ENCODE assay signal across 1 fruit fly cellular context in genomic region chrX:2296230-2297044, dm6.
TF ChIP-seq lines count a peak whose summit lies in the region.

No protein-coding gene starts in this region.

TF ChIP-seq in whole organism, embryonic, 481 proteins besides CTCF, POLR2A, EP300 and RAD21 (continued from another document and continues in another):
- peak; percentile 65 for TF ChIP-seq CG3995 (GFP tag; optimal IDR thresholded peaks at IDR 0.05; lab: Kevin White, UChicago)
- TF ChIP-seq CG17186 (GFP tag; optimal IDR thresholded peaks at IDR 0.05; lab: Kevin White, UChicago): peak; percentile 84
- peak; percentile 61; the same call in 1 of the 2 replicates for TF ChIP-seq Awh (GFP tag; IDR thresholded peaks at IDR 0.05; lab: Robert Waterston, UW)
- TF ChIP-seq Kr (GFP tag; optimal IDR thresholded peaks at IDR 0.05; lab: Kevin White, UChicago): no peak
- TF ChIP-seq row (GFP tag; IDR thresholded peaks at IDR 0.05; lab: Robert Waterston, UW): peak; percentile 94
- TF ChIP-seq CG6654 (GFP tag; optimal IDR thresholded peaks at IDR 0.05; lab: Kevin White, UChicago): peak; percentile 85
- TF ChIP-seq cas (GFP tag; IDR thresholded peaks at IDR 0.05; lab: Robert Waterston, UW): peak; percentile 52; the same call in 1 of the 2 replicates
- TF ChIP-seq HLHmδ (GFP tag; optimal IDR thresholded peaks at IDR 0.05; lab: Kevin White, UChicago): no peak
- peak; percentile 91 for TF ChIP-seq run (tag; optimal IDR thresholded peaks at IDR 0.05; lab: Kevin White, UChicago)
- peak in 1 of 2 experiments; percentile 94 for TF ChIP-seq Eip74EF (GFP tag; optimal IDR thresholded peaks at IDR 0.05; lab: Kevin White, UChicago)
- no peak for TF ChIP-seq fru (optimal IDR thresholded peaks at IDR 0.05; lab: Kevin White, UChicago)
- TF ChIP-seq CG43689 (GFP tag; IDR thresholded peaks at IDR 0.05; lab: Robert Waterston, UW): peak; percentile 71
- peak; percentile 94 for TF ChIP-seq CG13424 (tag; optimal IDR thresholded peaks at IDR 0.05; lab: Kevin White, UChicago)
- no peak for TF ChIP-seq cad (GFP tag; optimal IDR thresholded peaks at IDR 0.05; lab: Kevin White, UChicago)
- TF ChIP-seq zfh1 (GFP tag; IDR thresholded peaks at IDR 0.05; lab: Robert Waterston, UW): peak; percentile 74; the same call in 2 of the 3 replicates
- peak; percentile 70 for TF ChIP-seq Ada2b (GFP tag; IDR thresholded peaks at IDR 0.05; lab: Robert Waterston, UW)
- no peak for TF ChIP-seq hkb (optimal IDR thresholded peaks at IDR 0.05; lab: Kevin White, UChicago)
- peak; percentile 87 for TF ChIP-seq hkb (GFP tag; IDR thresholded peaks at IDR 0.05; lab: Robert Waterston, UW)
- TF ChIP-seq CoRest (tag; optimal IDR thresholded peaks at IDR 0.05; lab: Kevin White, UChicago): peak; percentile 97
- no peak for TF ChIP-seq peb (GFP tag; IDR thresholded peaks at IDR 0.05; lab: Robert Waterston, UW)
- TF ChIP-seq CG6689 (GFP tag; IDR thresholded peaks at IDR 0.05; lab: Robert Waterston, UW): peak; percentile 88
- peak; percentile 12 for TF ChIP-seq pzg (GFP tag; optimal IDR thresholded peaks at IDR 0.05; lab: Kevin White, UChicago)
- TF ChIP-seq unc-4 (GFP tag; IDR thresholded peaks at IDR 0.05; lab: Robert Waterston, UW; ENCODE audit: partially characterized antibody): no peak
- peak; percentile 96 for TF ChIP-seq CG10979 (tag; optimal IDR thresholded peaks at IDR 0.05; lab: Kevin White, UChicago)
- peak; percentile 59 for TF ChIP-seq Adf1 (GFP tag; IDR thresholded peaks at IDR 0.05; lab: Robert Waterston, UW)
- TF ChIP-seq CG12071 (GFP tag; optimal IDR thresholded peaks at IDR 0.05; lab: Kevin White, UChicago): peak; percentile 82
- peak; percentile 80 for TF ChIP-seq abd-A (tag; optimal IDR thresholded peaks at IDR 0.05; lab: Kevin White, UChicago)
- TF ChIP-seq B-H1 (GFP tag; IDR thresholded peaks at IDR 0.05; lab: Robert Waterston, UW): no peak; the same call in 1 of the 3 replicates
- peak; percentile 93 to 96 for TF ChIP-seq chif (GFP tag; optimal IDR thresholded peaks at IDR 0.05; lab: Kevin White, UChicago)
- peak; percentile 78 for TF ChIP-seq CG30020 (tag; optimal IDR thresholded peaks at IDR 0.05; lab: Kevin White, UChicago)
- peak; percentile 81 for TF ChIP-seq Dip3 (GFP tag; optimal IDR thresholded peaks at IDR 0.05; lab: Kevin White, UChicago)
- TF ChIP-seq Fer3 (tag; optimal IDR thresholded peaks at IDR 0.05; lab: Kevin White, UChicago): peak; percentile 81
- TF ChIP-seq Optix (GFP tag; IDR thresholded peaks at IDR 0.05; lab: Robert Waterston, UW): peak; percentile 74
- peak; percentile 95 for TF ChIP-seq CHES-1-like (GFP tag; optimal IDR thresholded peaks at IDR 0.05; lab: Kevin White, UChicago)
- peak; percentile 87 for TF ChIP-seq Bdp1 (GFP tag; optimal IDR thresholded peaks at IDR 0.05; lab: Kevin White, UChicago)
- TF ChIP-seq BEAF-32 (GFP tag; optimal IDR thresholded peaks at IDR 0.05; lab: Kevin White, UChicago): peak; percentile 7
- TF ChIP-seq nmo (GFP tag; optimal IDR thresholded peaks at IDR 0.05; lab: Kevin White, UChicago): peak; percentile 97
- TF ChIP-seq CG1233 (GFP tag; optimal IDR thresholded peaks at IDR 0.05; lab: Kevin White, UChicago): peak; percentile 91
- TF ChIP-seq klu (GFP tag; IDR thresholded peaks at IDR 0.05; lab: Robert Waterston, UW): peak; percentile 77
- TF ChIP-seq CG13624 (GFP tag; optimal IDR thresholded peaks at IDR 0.05; lab: Kevin White, UChicago): peak; percentile 94
- TF ChIP-seq al (GFP tag; IDR thresholded peaks at IDR 0.05; lab: Robert Waterston, UW): peak; percentile 69
- TF ChIP-seq Trl (optimal IDR thresholded peaks at IDR 0.05; lab: Kevin White, UChicago): peak in 1 of 2 experiments; percentile 66
- peak; percentile 93 for TF ChIP-seq Trl (GFP tag; optimal IDR thresholded peaks at IDR 0.05; lab: Kevin White, UChicago)
- peak; percentile 73; the same call in 2 of the 3 replicates for TF ChIP-seq ken (GFP tag; IDR thresholded peaks at IDR 0.05; lab: Robert Waterston, UW)
- peak; percentile 60 for TF ChIP-seq CG32772 (GFP tag; IDR thresholded peaks at IDR 0.05; lab: Robert Waterston, UW)
- TF ChIP-seq ci (GFP tag; IDR thresholded peaks at IDR 0.05; lab: Robert Waterston, UW): no peak; the same call in 1 of the 3 replicates
- TF ChIP-seq zfh2 (GFP tag; optimal IDR thresholded peaks at IDR 0.05; lab: Kevin White, UChicago): peak; percentile 90
- peak; percentile 87 for TF ChIP-seq CrebB (tag; optimal IDR thresholded peaks at IDR 0.05; lab: Kevin White, UChicago)
- TF ChIP-seq CG14014 (GFP tag; IDR thresholded peaks at IDR 0.05; lab: Robert Waterston, UW): peak; percentile 72
- TF ChIP-seq kah (GFP tag; optimal IDR thresholded peaks at IDR 0.05; lab: Kevin White, UChicago): peak; percentile 88
- peak; percentile 89 for TF ChIP-seq tin (GFP tag; optimal IDR thresholded peaks at IDR 0.05; lab: Kevin White, UChicago)
- peak; percentile 95 for TF ChIP-seq dpn (GFP tag; optimal IDR thresholded peaks at IDR 0.05; lab: Kevin White, UChicago)
- TF ChIP-seq dati (GFP tag; IDR thresholded peaks at IDR 0.05; lab: Robert Waterston, UW): no peak
- peak; percentile 96 for TF ChIP-seq Antp (GFP tag; optimal IDR thresholded peaks at IDR 0.05; lab: Kevin White, UChicago)
- peak; percentile 83 for TF ChIP-seq CG13123 (GFP tag; optimal IDR thresholded peaks at IDR 0.05; lab: Kevin White, UChicago)
- peak; percentile 83 for TF ChIP-seq salm (tag; optimal IDR thresholded peaks at IDR 0.05; lab: Kevin White, UChicago)
- TF ChIP-seq Bgb (GFP tag; IDR thresholded peaks at IDR 0.05; lab: Robert Waterston, UW; ENCODE audit: partially characterized antibody): no peak; the same call in 1 of the 2 replicates
- peak in 1 of 3 experiments; percentile 97 for TF ChIP-seq lola (GFP tag; optimal IDR thresholded peaks at IDR 0.05; lab: Kevin White, UChicago)
- peak; percentile 72 for TF ChIP-seq CG17328 (GFP tag; IDR thresholded peaks at IDR 0.05; lab: Robert Waterston, UW)
- peak; percentile 94 for TF ChIP-seq Abd-B (GFP tag; optimal IDR thresholded peaks at IDR 0.05; lab: Kevin White, UChicago)
- TF ChIP-seq disco-r (GFP tag; optimal IDR thresholded peaks at IDR 0.05; lab: Kevin White, UChicago): peak; percentile 89
- peak; percentile 87 for TF ChIP-seq ac (GFP tag; optimal IDR thresholded peaks at IDR 0.05; lab: Kevin White, UChicago)
- peak; percentile 93 for TF ChIP-seq CG15011 (GFP tag; optimal IDR thresholded peaks at IDR 0.05; lab: Kevin White, UChicago)
- no peak for TF ChIP-seq CG13287 (GFP tag; IDR thresholded peaks at IDR 0.05; lab: Robert Waterston, UW; ENCODE audit: partially characterized antibody)
- peak; percentile 64 for TF ChIP-seq ssp (GFP tag; IDR thresholded peaks at IDR 0.05; lab: Robert Waterston, UW)
- TF ChIP-seq HHEX (GFP tag; optimal IDR thresholded peaks at IDR 0.05; lab: Kevin White, UChicago): peak; percentile 94
- TF ChIP-seq vnd (GFP tag; IDR thresholded peaks at IDR 0.05; lab: Robert Waterston, UW; ENCODE audit: partially characterized antibody): no peak
- peak; percentile 96 for TF ChIP-seq jumu (GFP tag; optimal IDR thresholded peaks at IDR 0.05; lab: Kevin White, UChicago)
- TF ChIP-seq Max (GFP tag; optimal IDR thresholded peaks at IDR 0.05; lab: Kevin White, UChicago): peak; percentile 92
- TF ChIP-seq Med (GFP tag; lab: Kevin White, UChicago): peak; percentile 98
- peak; percentile 47; the same call in 1 of the 2 replicates for TF ChIP-seq dimm (GFP tag; IDR thresholded peaks at IDR 0.05; lab: Robert Waterston, UW)
- peak; percentile 55 for TF ChIP-seq E2f2 (GFP tag; IDR thresholded peaks at IDR 0.05; lab: Robert Waterston, UW)
- TF ChIP-seq Nf-YA (GFP tag; IDR thresholded peaks at IDR 0.05; lab: Robert Waterston, UW): peak; percentile 64
- peak; percentile 86 for TF ChIP-seq seq (GFP tag; IDR thresholded peaks at IDR 0.05; lab: Robert Waterston, UW)
- TF ChIP-seq nom (GFP tag; optimal IDR thresholded peaks at IDR 0.05; lab: Kevin White, UChicago): peak; percentile 82
- TF ChIP-seq ara (GFP tag; IDR thresholded peaks at IDR 0.05; lab: Robert Waterston, UW): peak; percentile 58
- peak; percentile 88 for TF ChIP-seq CG10274 (GFP tag; optimal IDR thresholded peaks at IDR 0.05; lab: Kevin White, UChicago)
- TF ChIP-seq dmrt11E (tag; optimal IDR thresholded peaks at IDR 0.05; lab: Kevin White, UChicago): peak; percentile 95
- peak; percentile 92 for TF ChIP-seq az2 (GFP tag; optimal IDR thresholded peaks at IDR 0.05; lab: Kevin White, UChicago)
- TF ChIP-seq cg (GFP tag; optimal IDR thresholded peaks at IDR 0.05; lab: Kevin White, UChicago): peak; percentile 41
- TF ChIP-seq CG9437 (GFP tag; optimal IDR thresholded peaks at IDR 0.05; lab: Kevin White, UChicago): peak; percentile 84
- TF ChIP-seq PHDP (tag; optimal IDR thresholded peaks at IDR 0.05; lab: Kevin White, UChicago): peak; percentile 93
- TF ChIP-seq CG34376 (GFP tag; optimal IDR thresholded peaks at IDR 0.05; lab: Kevin White, UChicago): peak; percentile 87
- TF ChIP-seq shn (GFP tag; optimal IDR thresholded peaks at IDR 0.05; lab: Kevin White, UChicago): peak; percentile 97
- TF ChIP-seq CG2889 (GFP tag; IDR thresholded peaks at IDR 0.05; lab: Robert Waterston, UW): no peak
- TF ChIP-seq CG3065 (GFP tag; optimal IDR thresholded peaks at IDR 0.05; lab: Kevin White, UChicago): peak; percentile 80
- peak; percentile 3 for TF ChIP-seq stwl (tag; optimal IDR thresholded peaks at IDR 0.05; lab: Kevin White, UChicago)
- TF ChIP-seq lmd (GFP tag; IDR thresholded peaks at IDR 0.05; lab: Robert Waterston, UW): peak; percentile 90
- no peak for TF ChIP-seq CG16779 (GFP tag; IDR thresholded peaks at IDR 0.05; lab: Robert Waterston, UW)
- TF ChIP-seq CG2120 (GFP tag; optimal IDR thresholded peaks at IDR 0.05; lab: Kevin White, UChicago): peak; percentile 94
- TF ChIP-seq CG9609 (GFP tag; optimal IDR thresholded peaks at IDR 0.05; lab: Kevin White, UChicago): peak; percentile 94
- peak; percentile 69 for TF ChIP-seq CG10565 (GFP tag; optimal IDR thresholded peaks at IDR 0.05; lab: Kevin White, UChicago)
- TF ChIP-seq aop (GFP tag; IDR thresholded peaks at IDR 0.05; lab: Robert Waterston, UW): no peak
- TF ChIP-seq CG1832 (GFP tag; optimal IDR thresholded peaks at IDR 0.05; lab: Kevin White, UChicago): no peak
- TF ChIP-seq CG2199 (GFP tag; IDR thresholded peaks at IDR 0.05; lab: Robert Waterston, UW): no peak
- peak; percentile 70 for TF ChIP-seq emc (GFP tag; optimal IDR thresholded peaks at IDR 0.05; lab: Kevin White, UChicago)
- peak; percentile 88 to 95 for TF ChIP-seq Hr51 (GFP tag; optimal IDR thresholded peaks at IDR 0.05; lab: Kevin White, UChicago)
- TF ChIP-seq CG18262 (tag; optimal IDR thresholded peaks at IDR 0.05; lab: Kevin White, UChicago): peak; percentile 98
- peak; percentile 91 for TF ChIP-seq CG6854 (GFP tag; optimal IDR thresholded peaks at IDR 0.05; lab: Kevin White, UChicago)
- peak; percentile 62; the same call in 1 of the 2 replicates for TF ChIP-seq CG11247 (GFP tag; IDR thresholded peaks at IDR 0.05; lab: Robert Waterston, UW)
- peak; percentile 88 for TF ChIP-seq CG8359 (GFP tag; optimal IDR thresholded peaks at IDR 0.05; lab: Kevin White, UChicago; ENCODE audit: borderline replicate concordance)
- peak; percentile 77; the same call in 1 of the 2 replicates for TF ChIP-seq Rfx (GFP tag; IDR thresholded peaks at IDR 0.05; lab: Robert Waterston, UW)
- TF ChIP-seq lov (optimal IDR thresholded peaks at IDR 0.05; lab: Kevin White, UChicago): no peak
- 0 out of 3 replicates have a peak, but pooled peaks have one; percentile 56 for TF ChIP-seq lov (GFP tag; IDR thresholded peaks at IDR 0.05; lab: Robert Waterston, UW)
- peak; percentile 51 for TF ChIP-seq psq (GFP tag; optimal IDR thresholded peaks at IDR 0.05; lab: Kevin White, UChicago)
- TF ChIP-seq C15 (GFP tag; IDR thresholded peaks at IDR 0.05; lab: Robert Waterston, UW): peak; percentile 54; the same call in 1 of the 3 replicates
- TF ChIP-seq jigr1 (GFP tag; IDR thresholded peaks at IDR 0.05; lab: Robert Waterston, UW): no peak; the same call in 1 of the 3 replicates
- peak; percentile 87 to 96 for TF ChIP-seq Pdp1 (GFP tag; optimal IDR thresholded peaks at IDR 0.05; lab: Kevin White, UChicago)
- peak; percentile 94 for TF ChIP-seq Ssrp (tag; optimal IDR thresholded peaks at IDR 0.05; lab: Kevin White, UChicago)
- no peak for TF ChIP-seq rib (GFP tag; IDR thresholded peaks at IDR 0.05; lab: Robert Waterston, UW)
- peak; percentile 90 for TF ChIP-seq ATbp (GFP tag; optimal IDR thresholded peaks at IDR 0.05; lab: Kevin White, UChicago)
- peak; percentile 86 for TF ChIP-seq CG10431 (GFP tag; optimal IDR thresholded peaks at IDR 0.05; lab: Kevin White, UChicago)
- TF ChIP-seq CG4820 (GFP tag; optimal IDR thresholded peaks at IDR 0.05; lab: Kevin White, UChicago): peak; percentile 92
- TF ChIP-seq CG17361 (GFP tag; IDR thresholded peaks at IDR 0.05; lab: Robert Waterston, UW): peak; percentile 99
- TF ChIP-seq CG8089 (GFP tag; optimal IDR thresholded peaks at IDR 0.05; lab: Kevin White, UChicago): peak; percentile 95
- peak; percentile 16; the same call in 1 of the 2 replicates for TF ChIP-seq amos (GFP tag; IDR thresholded peaks at IDR 0.05; lab: Robert Waterston, UW; ENCODE audit: partially characterized antibody)
- peak; percentile 95 for TF ChIP-seq CG16863 (GFP tag; optimal IDR thresholded peaks at IDR 0.05; lab: Kevin White, UChicago)
- peak; percentile 94 for TF ChIP-seq Fer1 (GFP tag; optimal IDR thresholded peaks at IDR 0.05; lab: Kevin White, UChicago)
- no peak for TF ChIP-seq hbn (GFP tag; IDR thresholded peaks at IDR 0.05; lab: Robert Waterston, UW; ENCODE audit: partially characterized antibody)
- TF ChIP-seq CG18011 (GFP tag; optimal IDR thresholded peaks at IDR 0.05; lab: Kevin White, UChicago): peak; percentile 79
- TF ChIP-seq CG4328 (GFP tag; optimal IDR thresholded peaks at IDR 0.05; lab: Kevin White, UChicago): peak; percentile 87
- TF ChIP-seq CG4707 (GFP tag; optimal IDR thresholded peaks at IDR 0.05; lab: Kevin White, UChicago): peak; percentile 98
- peak; percentile 58 for TF ChIP-seq Sry-δ (GFP tag; optimal IDR thresholded peaks at IDR 0.05; lab: Kevin White, UChicago)
- TF ChIP-seq phol (tag; optimal IDR thresholded peaks at IDR 0.05; lab: Kevin White, UChicago): peak; percentile 96
- TF ChIP-seq ash1 (GFP tag; optimal IDR thresholded peaks at IDR 0.05; lab: Kevin White, UChicago): no peak
- peak; percentile 68; the same call in 2 of the 3 replicates for TF ChIP-seq CG11560 (tag; IDR thresholded peaks at IDR 0.05; lab: Robert Waterston, UW)
- TF ChIP-seq D19B (GFP tag; optimal IDR thresholded peaks at IDR 0.05; lab: Kevin White, UChicago): peak; percentile 84
- TF ChIP-seq CG12744 (GFP tag; optimal IDR thresholded peaks at IDR 0.05; lab: Kevin White, UChicago): peak; percentile 92
- no peak for TF ChIP-seq sc (optimal IDR thresholded peaks at IDR 0.05; lab: Kevin White, UChicago)
- peak; percentile 94 for TF ChIP-seq sc (GFP tag; optimal IDR thresholded peaks at IDR 0.05; lab: Kevin White, UChicago)
